Fruit fly (Drosophila melanogaster): ENCODE results near the gene Setd3.

The Setd3 gene

DNA sequence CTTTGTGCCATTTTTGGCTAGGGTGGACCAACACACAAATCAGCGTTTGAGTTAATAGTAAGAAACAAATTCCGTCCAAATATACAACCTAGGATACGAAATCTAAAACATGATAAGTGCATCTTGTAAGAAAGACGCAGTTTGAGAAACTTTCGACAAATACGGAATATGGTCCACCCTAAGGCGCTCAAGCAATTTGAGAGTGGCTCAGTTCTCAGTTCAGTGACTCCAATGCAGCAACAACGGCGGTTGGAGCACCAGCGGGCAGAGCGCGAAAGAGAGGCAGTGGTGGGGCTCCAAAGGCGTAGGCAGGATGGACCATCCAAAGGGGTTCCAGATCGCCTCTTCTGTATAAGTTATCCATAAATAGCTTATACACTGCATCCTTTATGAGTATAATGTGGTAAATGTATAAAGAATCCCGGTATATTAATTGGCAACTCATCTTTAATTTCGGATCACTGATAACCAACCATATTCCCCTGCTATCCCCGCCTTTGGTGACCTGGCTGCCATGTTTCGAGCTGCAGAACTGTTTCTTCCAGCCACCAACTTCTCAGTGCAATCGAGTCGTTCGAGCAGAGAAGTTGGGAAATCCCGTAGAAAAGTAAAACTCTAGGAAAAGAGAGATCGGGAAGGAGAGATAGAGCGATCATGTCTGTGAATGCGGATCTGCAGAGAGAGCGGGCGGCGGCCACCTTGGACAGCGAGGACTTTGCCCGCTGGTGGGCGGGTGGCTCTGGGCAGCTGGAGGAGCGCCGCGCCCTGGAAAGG, 1.0 kb upstream of the Setd3 start, which contains the start of gene CG4586 (continued):
- TF ChIP-seq pnt (GFP tag; optimal IDR thresholded peaks at IDR 0.05) (peak; percentile 85), Side (GFP tag; optimal IDR thresholded peaks at IDR 0.05) (peak; percentile 97), Hand (GFP tag; optimal IDR thresholded peaks at IDR 0.05) (peak; percentile 98), CG11247 (GFP tag; IDR thresholded peaks at IDR 0.05) (peak; percentile 90), tap (tag; optimal IDR thresholded peaks at IDR 0.05) (peak; percentile 96), sisA (GFP tag; IDR thresholded peaks at IDR 0.05) (peak; percentile 72), HLH4C (GFP tag; IDR thresholded peaks at IDR 0.05; ENCODE audit: partially characterized antibody) (no peak), zfh1 (GFP tag; IDR thresholded peaks at IDR 0.05) (peak; percentile 91), al (GFP tag; IDR thresholded peaks at IDR 0.05) (peak; percentile 85), CG15011 (GFP tag; optimal IDR thresholded peaks at IDR 0.05) (peak; percentile 92), ems (GFP tag; optimal IDR thresholded peaks at IDR 0.05) (peak; percentile 97), CG13123 (GFP tag; optimal IDR thresholded peaks at IDR 0.05) (peak; percentile 87), sd (tag; optimal IDR thresholded peaks at IDR 0.05) (peak; percentile 85), B-H2 (GFP tag; optimal IDR thresholded peaks at IDR 0.05) (peak; percentile 93), Dek (tag; optimal IDR thresholded peaks at IDR 0.05) (peak; percentile 92), Neu2 (GFP tag; optimal IDR thresholded peaks at IDR 0.05; ENCODE audit: borderline replicate concordance) (peak; percentile 62), wor (GFP tag; IDR thresholded peaks at IDR 0.05) (peak; percentile 84), nerfin-1 (tag; optimal IDR thresholded peaks at IDR 0.05) (peak; percentile 86), CG10979 (tag; optimal IDR thresholded peaks at IDR 0.05) (peak; percentile 89), da (GFP tag; optimal IDR thresholded peaks at IDR 0.05) (peak; percentile 81), Fer3 (tag; optimal IDR thresholded peaks at IDR 0.05) (peak; percentile 96), kni (GFP tag; optimal IDR thresholded peaks at IDR 0.05) (peak; percentile 34), CG4617 (GFP tag; optimal IDR thresholded peaks at IDR 0.05; ENCODE audit: borderline replicate concordance) (peak; percentile 81), CG11723 (GFP tag; optimal IDR thresholded peaks at IDR 0.05) (peak; percentile 93), CG7271 (tag; optimal IDR thresholded peaks at IDR 0.05) (peak; percentile 65), fru (optimal IDR thresholded peaks at IDR 0.05) (no peak), her (GFP tag; optimal IDR thresholded peaks at IDR 0.05) (peak; percentile 97), slp2 (GFP tag; optimal IDR thresholded peaks at IDR 0.05) (peak; percentile 92), dati (GFP tag; IDR thresholded peaks at IDR 0.05) (peak; percentile 81; the same call in 1 of the 2 replicates), cad (GFP tag; optimal IDR thresholded peaks at IDR 0.05) (no peak), Nf-YB (GFP tag; optimal IDR thresholded peaks at IDR 0.05) (peak; percentile 84), hbn (GFP tag; IDR thresholded peaks at IDR 0.05; ENCODE audit: partially characterized antibody) (no peak), H15 (GFP tag; IDR thresholded peaks at IDR 0.05) (peak; percentile 85), CG2889 (GFP tag; IDR thresholded peaks at IDR 0.05) (peak; percentile 85), lola (GFP tag; optimal IDR thresholded peaks at IDR 0.05) (peak in 1 of 3 experiments; percentile 67), CG6813 (GFP tag; optimal IDR thresholded peaks at IDR 0.05) (peak; percentile 97), kay (GFP tag; optimal IDR thresholded peaks at IDR 0.05) (peak; percentile 80), inv (GFP tag; IDR thresholded peaks at IDR 0.05; ENCODE audit: partially characterized antibody) (no peak), Mrtf (GFP tag; IDR thresholded peaks at IDR 0.05) (peak; percentile 90), CG1529 (GFP tag; optimal IDR thresholded peaks at IDR 0.05) (peak; percentile 91), run (tag; optimal IDR thresholded peaks at IDR 0.05) (peak; percentile 95), sens-2 (GFP tag; IDR thresholded peaks at IDR 0.05) (peak; percentile 88), C15 (GFP tag; IDR thresholded peaks at IDR 0.05) (peak; percentile 91), Gsc (GFP tag; IDR thresholded peaks at IDR 0.05) (peak; percentile 43; the same call in 1 of the 2 replicates), CG4360 (GFP tag; IDR thresholded peaks at IDR 0.05) (peak; percentile 66), CG5180 (GFP tag; optimal IDR thresholded peaks at IDR 0.05) (peak; percentile 87), NK7.1 (GFP tag; optimal IDR thresholded peaks at IDR 0.05) (peak; percentile 92), Ssrp (tag; optimal IDR thresholded peaks at IDR 0.05) (peak; percentile 69), CG13775 (GFP tag; optimal IDR thresholded peaks at IDR 0.05) (peak; percentile 91)
